Worm (Caenorhabditis elegans) whole organism, L4 larva: Measurements from ENCODE around the gene tnt-3.

ENCODE experiments used
- daf-12 ChIP-seq: fragments of 150-350 bp; optimal IDR thresholded peaks from 2 replicates; lab custom pipeline; 2014; ENCODE audit warnings: missing biosample characterization, missing genetic modification reagents, missing genetic modification characterization
- daf-16 ChIP-seq, 3 experiments: sonication (generic microtip); optimal IDR thresholded peaks; 2 replicates each; lab custom pipeline; 2016 to 2017; ENCODE audit warnings: missing genetic modification characterization in 3 of 3, missing genetic modification reagents in 3 of 3, mild to moderate bottlenecking in 2 of 3, missing compliant biosample characterization in 2 of 3, missing biosample characterization in 1 of 3, moderate library complexity in 1 of 3
- daf-8 ChIP-seq: fragments of 200-800 bp; sonication (Bioruptor generic); IDR thresholded peaks from 2 replicates; pipeline ENCODE4 v1.3.6; 2022; ENCODE audit warnings: missing genetic modification characterization, missing compliant biosample characterization
- egl-27 ChIP-seq: sonication (generic microtip); optimal IDR thresholded peaks from 3 replicates; lab custom pipeline; 2017; ENCODE audit warnings: missing biosample characterization, missing genetic modification reagents, missing genetic modification characterization
- madf-5 ChIP-seq, 2 experiments: fragments of 200-800 bp; sonication (Bioruptor generic); IDR thresholded peaks; 2 replicates each; pipeline ENCODE4 v1.3.6; 2022; ENCODE audit warnings: missing compliant biosample characterization in 2 of 2, missing genetic modification characterization in 2 of 2
- mep-1 ChIP-seq: fragments of 150-350 bp; sonication (generic microtip); optimal IDR thresholded peaks from 3 replicates; lab custom pipeline; 2014; ENCODE audit warnings: missing biosample characterization, missing genetic modification characterization
- nhr-11 ChIP-seq: fragments of 150-350 bp; optimal IDR thresholded peaks from 2 replicates; lab custom pipeline; 2014; ENCODE audit warnings: missing biosample characterization, missing genetic modification characterization
- nhr-237 ChIP-seq: sonication (generic microtip); optimal IDR thresholded peaks from 2 replicates; lab custom pipeline; 2017; ENCODE audit warnings: missing biosample characterization, missing genetic modification characterization
- nhr-6 ChIP-seq: fragments of 150-350 bp; optimal IDR thresholded peaks from 2 replicates; lab custom pipeline; 2014; ENCODE audit warnings: missing biosample characterization, missing genetic modification characterization
- pha-4 ChIP-seq, 2 experiments: fragments of 150-350 bp in 1 of 2; fragments of 200-800 bp in 1 of 2; sonication (Bioruptor generic) in 1 of 2; IDR thresholded peaks in 1 of 2; optimal IDR thresholded peaks in 1 of 2; 2 replicates each; pipeline versions ENCODE4 v1.3.6 to Lab custom; 2014 to 2022; ENCODE audit warnings: missing genetic modification characterization in 2 of 2, missing genetic modification reagents in 2 of 2, missing biosample characterization in 1 of 2, missing compliant biosample characterization in 1 of 2
- snpc-4 ChIP-seq: fragments of 150-350 bp; optimal IDR thresholded peaks from 2 replicates; lab custom pipeline; 2014; ENCODE audit warnings: missing biosample characterization, missing genetic modification characterization
- tra-1 ChIP-seq: fragments of 200-800 bp; sonication (Bioruptor generic); IDR thresholded peaks from 2 replicates; pipeline ENCODE4 v1.3.6; 2022; ENCODE audit warnings: missing genetic modification reagents, missing genetic modification characterization, missing compliant biosample characterization
- unc-62 ChIP-seq, 3 experiments: fragments of 150-350 bp in 1 of 3; sonication (generic microtip); optimal IDR thresholded peaks in 2 of 3; peaks in 1 of 3; 1 replicate in 1 of 3; 2 replicates in 2 of 3; lab custom pipeline; 2014 to 2017; ENCODE audit warnings: missing biosample characterization in 3 of 3, missing genetic modification characterization in 3 of 3, missing genetic modification reagents in 3 of 3, missing genotype in 1 of 3
- ztf-11 ChIP-seq: fragments of 150-350 bp; optimal IDR thresholded peaks from 2 replicates; lab custom pipeline; 2014; ENCODE audit warnings: missing biosample characterization, missing genetic modification characterization

- TF ChIP-seq daf-16 (GFP tag; optimal IDR thresholded peaks at IDR 0.05; lab: Kevin White, UChicago) (no peak), daf-16 (tag; optimal IDR thresholded peaks at IDR 0.05; lab: Kevin White, UChicago) (peak; percentile 23), nhr-6 (no peak), daf-12 (tag; lab: Kevin White, UChicago) (no peak), pha-4 (GFP tag; IDR thresholded peaks at IDR 0.05; lab: Robert Waterston, UW) (no peak), pha-4 (tag; optimal IDR thresholded peaks at IDR 0.05; lab: Kevin White, UChicago) (no peak), nhr-11 (tag; lab: Kevin White, UChicago) (no peak), ztf-11 (tag; lab: Kevin White, UChicago) (no peak), nhr-237 (tag; lab: Kevin White, UChicago) (no peak), tra-1 (GFP tag; lab: Robert Waterston, UW) (no peak), mep-1 (tag; lab: Kevin White, UChicago) (no peak), egl-27 (no peak), unc-62 (GFP tag; optimal IDR thresholded peaks at IDR 0.05 in 1 of 2; lab: Kevin White, UChicago) (no peak), unc-62 (tag; optimal IDR thresholded peaks at IDR 0.05; lab: Kevin White, UChicago) (no peak), daf-8 (no peak), madf-5 (GFP tag; IDR thresholded peaks at IDR 0.05; lab: Robert Waterston, UW) (no peak), snpc-4 (tag; lab: Kevin White, UChicago) (no peak)
Measured at ce11 chrX:7902976-7903375, 41.9 kb downstream of the tnt-3 start, which contains the start of gene C39D10.11.
